Fruit fly (Drosophila melanogaster): ENCODE data around the gene CG13949.

DNA sequence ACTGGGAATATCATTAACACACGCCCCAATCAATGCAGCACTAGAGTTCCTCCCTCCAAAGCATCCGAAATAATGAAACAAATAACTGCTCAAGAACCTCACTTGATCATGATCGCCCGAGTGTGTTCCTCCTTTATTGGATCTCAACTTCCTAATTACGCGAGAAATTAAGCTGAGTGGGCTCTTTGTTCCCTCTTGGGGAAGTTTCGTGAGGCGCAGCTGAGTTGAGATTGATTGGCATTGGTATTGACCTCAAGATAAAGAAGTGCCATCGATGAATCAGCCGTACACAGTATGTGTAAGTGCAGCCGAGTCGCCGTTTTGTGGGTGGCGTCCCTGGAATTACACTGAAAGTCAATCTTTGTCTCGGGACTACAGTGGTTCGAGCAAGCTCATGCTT, 12.3 kb upstream of the CG13949 start:
- TF ChIP-seq CG8478 (optimal IDR thresholded peaks at IDR 0.05) (no peak), CTCF (optimal IDR thresholded peaks at IDR 0.05) (no peak)

Measured in S2 (cell line).